Fruit fly (Drosophila melanogaster) S2 (cell line): ENCODE results near the gene Pdi.

Source experiments
- CG8478 ChIP-seq: fragments of >200 bp; optimal IDR thresholded peaks from 2 replicates; lab custom pipeline; 2018
- CTCF ChIP-seq, 2 experiments: fragments of >200 bp; optimal IDR thresholded peaks; 2 replicates each; lab custom pipeline; 2018

dm6 chr3L:15107776-15108379 lies 34.8 kb downstream of the Pdi start:
- TF ChIP-seq CTCF (optimal IDR thresholded peaks at IDR 0.05; lab: Kevin White, UChicago) (no peak), CG8478 (lab: Kevin White, UChicago) (no peak)
